Worm (Caenorhabditis elegans): Measurements from ENCODE around the gene nep-21.

DNA sequence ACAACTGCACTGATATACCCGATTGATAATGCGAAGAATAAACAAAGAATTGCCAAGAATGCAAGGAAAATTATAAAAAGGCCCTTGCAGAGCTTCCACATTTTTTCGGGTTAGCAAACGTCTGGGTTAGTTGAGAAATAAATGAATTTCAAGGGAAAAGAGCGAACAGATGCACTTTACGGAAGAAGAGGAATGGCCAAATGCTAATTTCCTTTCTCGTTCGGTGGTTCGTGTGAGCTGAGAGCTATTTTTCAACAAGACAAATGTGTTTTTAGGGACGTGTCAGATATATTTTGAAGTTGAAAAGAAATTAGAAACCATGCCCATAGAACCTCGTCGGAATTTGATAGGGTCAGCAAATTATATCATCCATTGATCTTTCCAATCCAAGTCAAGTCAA is 34.6 kb upstream of the nep-21 start, which contains the start of gene F40G12.2:
- TF ChIP-seq aly-2 (tag; optimal IDR thresholded peaks at IDR 0.05): no peak
- no peak for TF ChIP-seq ces-1 (GFP tag; optimal IDR thresholded peaks at IDR 0.05)
- no peak for TF ChIP-seq unc-39 (tag; optimal IDR thresholded peaks at IDR 0.05)
- no peak for TF ChIP-seq Y75B8A.6 (GFP tag; IDR thresholded peaks at IDR 0.05)
- no peak for TF ChIP-seq fos-1 (tag; optimal IDR thresholded peaks at IDR 0.05)
- no peak for TF ChIP-seq pqm-1 (tag; optimal IDR thresholded peaks at IDR 0.05)
- TF ChIP-seq pha-4 (GFP tag; IDR thresholded peaks at IDR 0.05): no peak
- TF ChIP-seq pha-4 (tag; optimal IDR thresholded peaks at IDR 0.05): no peak
- no peak for TF ChIP-seq nhr-11 (tag; optimal IDR thresholded peaks at IDR 0.05)
- no peak for TF ChIP-seq skn-1 (tag; optimal IDR thresholded peaks at IDR 0.05)
- TF ChIP-seq hlh-11 (tag; optimal IDR thresholded peaks at IDR 0.05): no peak
